Worm (Caenorhabditis elegans) whole organism, late embryonic: ENCODE measurements around the gene dnj-3.

ENCODE experiments used
- F13H6.1 ChIP-seq: sonication (generic microtip); optimal IDR thresholded peaks from 2 replicates; lab custom pipeline; 2016; ENCODE audit warnings: missing genetic modification characterization, missing compliant biosample characterization
- fkh-10 ChIP-seq: fragments of 150-350 bp; optimal IDR thresholded peaks from 2 replicates; lab custom pipeline; 2014; ENCODE audit warnings: missing biosample characterization, missing genetic modification reagents, missing genetic modification characterization
- hlh-15 ChIP-seq: sonication (generic microtip); optimal IDR thresholded peaks from 2 replicates; lab custom pipeline; 2016; ENCODE audit warnings: missing genetic modification characterization, missing compliant biosample characterization
- nfya-1 ChIP-seq: sonication (generic microtip); optimal IDR thresholded peaks from 2 replicates; lab custom pipeline; 2017; ENCODE audit warnings: missing genetic modification characterization, mild to moderate bottlenecking, missing compliant biosample characterization, antibody characterized with exemption, moderate library complexity
- npax-4 ChIP-seq: sonication (generic microtip); optimal IDR thresholded peaks from 2 replicates; lab custom pipeline; 2016; ENCODE audit warnings: missing genetic modification characterization, missing compliant biosample characterization
- pag-3 ChIP-seq: sonication (generic microtip); optimal IDR thresholded peaks from 2 replicates; lab custom pipeline; 2016; ENCODE audit warnings: missing compliant biosample characterization, missing genetic modification characterization, borderline replicate concordance
- pat-9 ChIP-seq: fragments of 200-800 bp; sonication (Bioruptor generic); optimal IDR thresholded peaks from 2 replicates; lab custom pipeline; 2018; ENCODE audit warnings: mild to moderate bottlenecking, missing genetic modification characterization, moderate library complexity, missing compliant biosample characterization
- pha-4 ChIP-seq: fragments of 150-350 bp; optimal IDR thresholded peaks from 2 replicates; lab custom pipeline; 2018; ENCODE audit warnings: missing biosample characterization, missing genetic modification reagents, missing genetic modification characterization
- sox-4 ChIP-seq: sonication (generic microtip); optimal IDR thresholded peaks from 2 replicates; lab custom pipeline; 2017; ENCODE audit warnings: mild to moderate bottlenecking, missing genetic modification characterization, inconsistent platforms, missing compliant biosample characterization
- tbx-7 ChIP-seq: sonication (generic microtip); optimal IDR thresholded peaks from 2 replicates; lab custom pipeline; 2016; ENCODE audit warnings: missing genotype, missing genetic modification characterization, missing compliant biosample characterization

DNA sequence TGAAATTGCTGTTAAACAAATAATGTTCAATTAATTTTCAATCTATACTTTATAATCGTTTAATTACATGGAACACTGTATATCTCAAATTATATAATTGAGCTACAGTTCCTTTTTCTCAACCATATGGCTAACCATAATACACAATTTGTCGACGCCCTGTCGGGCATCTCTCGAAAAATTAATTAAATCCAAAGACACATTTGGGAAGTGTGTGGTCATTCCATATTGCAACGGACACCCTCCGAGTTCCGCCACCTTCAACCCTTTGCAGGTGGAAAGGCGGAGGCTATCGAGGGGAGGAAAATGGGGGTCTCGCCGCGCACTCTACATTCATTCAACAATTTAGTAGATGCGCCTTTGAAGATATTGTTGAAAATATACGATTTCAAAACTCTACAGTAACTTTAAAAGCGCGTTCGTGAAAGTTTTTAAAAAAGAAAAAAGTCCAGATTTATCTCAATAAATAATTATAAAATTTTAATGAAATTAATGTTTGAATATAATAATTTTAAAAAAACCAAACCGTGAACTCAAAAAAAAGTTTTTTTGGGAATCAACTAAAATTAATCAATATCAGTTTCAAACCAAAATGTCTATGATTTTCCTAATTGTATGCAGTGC lies 39.5 kb upstream of the dnj-3 start, which contains the start of gene F14H8.8:
- TF ChIP-seq hlh-15 (tag; lab: Kevin White, UChicago) (no peak), F13H6.1 (no peak), pat-9 (no peak), nfya-1 (tag; lab: Kevin White, UChicago) (no peak), sox-4 (tag; lab: Kevin White, UChicago) (no peak), fkh-10 (no peak), tbx-7 (tag; lab: Kevin White, UChicago) (no peak), pha-4 (tag; lab: Kevin White, UChicago) (no peak), pag-3 (tag; lab: Kevin White, UChicago) (no peak), npax-4 (tag; lab: Kevin White, UChicago) (no peak)
